Worm (Caenorhabditis elegans): Measurements from ENCODE around the gene adah-1.

The adah-1 gene

DNA sequence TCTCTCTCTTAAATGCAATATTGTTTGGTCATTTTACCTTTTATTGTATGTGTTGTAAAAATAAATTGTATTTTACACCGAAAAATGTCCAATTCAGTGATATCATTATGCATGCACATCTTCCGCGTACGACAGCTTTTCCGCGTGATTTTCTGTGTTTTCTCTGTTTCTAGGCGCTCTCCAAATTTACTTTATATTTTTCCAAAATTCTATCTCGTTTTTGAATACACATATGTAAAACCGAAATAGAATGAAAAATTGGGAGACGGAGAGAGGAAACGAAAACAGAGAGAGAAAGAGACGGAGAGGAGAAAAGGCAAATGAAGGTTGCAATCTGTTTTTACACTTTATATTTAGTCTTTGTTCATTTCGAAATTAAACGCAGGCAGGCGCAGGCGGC, 7.5 kb upstream of the adah-1 start:
- TF ChIP-seq snpc-4 (tag; optimal IDR thresholded peaks at IDR 0.05) (no peak), nfya-1 (tag; optimal IDR thresholded peaks at IDR 0.05; ENCODE audit: insufficient read depth) (peak; percentile 57), nhr-76 (tag; optimal IDR thresholded peaks at IDR 0.05) (no peak), pqm-1 (tag; optimal IDR thresholded peaks at IDR 0.05) (peak; percentile 68), nhr-12 (tag; optimal IDR thresholded peaks at IDR 0.05) (no peak), jun-1 (tag; optimal IDR thresholded peaks at IDR 0.05) (no peak), fkh-2 (tag; optimal IDR thresholded peaks at IDR 0.05) (no peak), nhr-11 (tag; optimal IDR thresholded peaks at IDR 0.05) (no peak), ZK546.5 (tag; optimal IDR thresholded peaks at IDR 0.05) (no peak), nhr-67 (tag; optimal IDR thresholded peaks at IDR 0.05) (no peak), nhr-237 (tag; optimal IDR thresholded peaks at IDR 0.05) (no peak), nhr-25 (tag; optimal IDR thresholded peaks at IDR 0.05) (peak; percentile 53), unc-62 (GFP tag; optimal IDR thresholded peaks at IDR 0.05) (no peak), fos-1 (tag; optimal IDR thresholded peaks at IDR 0.05) (no peak), nhr-28 (tag; optimal IDR thresholded peaks at IDR 0.05) (no peak), elt-2 (tag; optimal IDR thresholded peaks at IDR 0.05) (peak; percentile 47), lin-15B (tag; optimal IDR thresholded peaks at IDR 0.05) (peak; percentile 9), ceh-28 (tag; optimal IDR thresholded peaks at IDR 0.05) (no peak), zag-1 (tag; optimal IDR thresholded peaks at IDR 0.05) (no peak), elt-1 (tag; optimal IDR thresholded peaks at IDR 0.05) (no peak), mml-1 (tag; optimal IDR thresholded peaks at IDR 0.05) (no peak), mdl-1 (tag; optimal IDR thresholded peaks at IDR 0.05) (no peak), unc-39 (tag; optimal IDR thresholded peaks at IDR 0.05) (no peak), pha-4 (tag; optimal IDR thresholded peaks at IDR 0.05) (peak; percentile 75), ztf-4 (tag; optimal IDR thresholded peaks at IDR 0.05) (no peak), tbx-2 (tag; optimal IDR thresholded peaks at IDR 0.05) (no peak), elt-3 (tag; optimal IDR thresholded peaks at IDR 0.05) (no peak), daf-12 (tag; optimal IDR thresholded peaks at IDR 0.05) (no peak), nhr-23 (tag; optimal IDR thresholded peaks at IDR 0.05) (peak; percentile 42), skn-1 (tag; optimal IDR thresholded peaks at IDR 0.05) (no peak), hmg-11 (tag; optimal IDR thresholded peaks at IDR 0.05) (peak; percentile 21), R02D3.7 (tag; optimal IDR thresholded peaks at IDR 0.05) (no peak), ztf-11 (tag; optimal IDR thresholded peaks at IDR 0.05) (no peak), ceh-82 (tag; optimal IDR thresholded peaks at IDR 0.05) (no peak), lin-39 (tag; optimal IDR thresholded peaks at IDR 0.05) (no peak), ceh-9 (tag; optimal IDR thresholded peaks at IDR 0.05) (no peak), fkh-10 (GFP tag; optimal IDR thresholded peaks at IDR 0.05) (no peak), egl-27 (tag; optimal IDR thresholded peaks at IDR 0.05) (no peak), ama-1 (optimal IDR thresholded peaks at IDR 0.05) (no peak), eor-1 (tag; optimal IDR thresholded peaks at IDR 0.05) (no peak), sea-2 (GFP tag; optimal IDR thresholded peaks at IDR 0.05) (no peak), egl-5 (tag; optimal IDR thresholded peaks at IDR 0.05) (peak; percentile 62), nhr-77 (tag; optimal IDR thresholded peaks at IDR 0.05) (no peak), aly-2 (tag; optimal IDR thresholded peaks at IDR 0.05) (no peak), ceh-16 (tag; optimal IDR thresholded peaks at IDR 0.05) (no peak), lsy-12 (tag; optimal IDR thresholded peaks at IDR 0.05) (no peak), nhr-43 (tag; optimal IDR thresholded peaks at IDR 0.05; ENCODE audit: poor library complexity, severe bottlenecking) (peak; percentile 5)

DNA sequence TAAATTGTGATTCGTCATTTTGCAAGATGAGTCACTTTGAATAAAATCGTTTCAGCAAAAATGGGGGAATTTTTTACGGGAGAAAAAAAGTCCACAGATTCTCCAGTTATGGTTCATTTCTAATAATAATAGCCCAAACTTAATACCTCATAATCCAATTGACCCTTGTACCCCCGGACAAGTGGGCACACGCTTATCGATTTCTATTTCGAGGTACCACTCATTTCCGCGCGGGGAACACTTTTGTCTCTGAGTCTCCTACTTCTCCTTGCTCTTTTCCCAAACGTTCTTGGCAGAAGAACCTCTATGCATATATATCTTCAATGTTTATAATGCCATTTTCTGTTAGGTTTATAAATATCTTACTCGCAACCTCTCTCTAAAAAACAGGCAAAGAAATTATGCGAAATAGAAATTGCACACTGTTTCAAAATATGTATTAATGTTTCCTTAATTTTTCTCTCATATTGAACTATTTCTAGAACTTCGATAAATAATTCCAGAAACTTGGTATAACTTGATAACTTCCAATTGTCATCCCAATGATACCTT, 6.8 kb upstream of the adah-1 start, which contains the start of gene gldi-4:
Gene gldi-4 (plus strand): TSS at position 502 of the 552 bp plus-strand sequence.
- no peak for TF ChIP-seq nhr-67 (tag; optimal IDR thresholded peaks at IDR 0.05)
- no peak for TF ChIP-seq daf-12 (tag; optimal IDR thresholded peaks at IDR 0.05)
- no peak for TF ChIP-seq jun-1 (tag; optimal IDR thresholded peaks at IDR 0.05)
- no peak for TF ChIP-seq elt-3 (tag; optimal IDR thresholded peaks at IDR 0.05)
- TF ChIP-seq elt-2 (tag; optimal IDR thresholded peaks at IDR 0.05), result no peak
- TF ChIP-seq mdl-1 (tag; optimal IDR thresholded peaks at IDR 0.05), result no peak
- TF ChIP-seq ceh-16 (tag; optimal IDR thresholded peaks at IDR 0.05), result no peak
- no peak for TF ChIP-seq mml-1 (tag; optimal IDR thresholded peaks at IDR 0.05)
- TF ChIP-seq fkh-2 (tag; optimal IDR thresholded peaks at IDR 0.05), result no peak
- TF ChIP-seq pha-4 (tag; optimal IDR thresholded peaks at IDR 0.05), result no peak
- no peak for TF ChIP-seq ama-1 (optimal IDR thresholded peaks at IDR 0.05)
- TF ChIP-seq lin-15B (tag; optimal IDR thresholded peaks at IDR 0.05), result no peak
- no peak for TF ChIP-seq sea-2 (GFP tag; optimal IDR thresholded peaks at IDR 0.05)
- no peak for TF ChIP-seq egl-27 (tag; optimal IDR thresholded peaks at IDR 0.05)
- TF ChIP-seq nhr-237 (tag; optimal IDR thresholded peaks at IDR 0.05), result no peak
- no peak for TF ChIP-seq R02D3.7 (tag; optimal IDR thresholded peaks at IDR 0.05)
- no peak for TF ChIP-seq nhr-43 (tag; optimal IDR thresholded peaks at IDR 0.05; ENCODE audit: poor library complexity, severe bottlenecking)
- no peak for TF ChIP-seq skn-1 (tag; optimal IDR thresholded peaks at IDR 0.05)
- no peak for TF ChIP-seq nhr-23 (tag; optimal IDR thresholded peaks at IDR 0.05)
